Worm (Caenorhabditis elegans) whole organism, L3 larva: ENCODE measurements around the gene K02E7.10.
"Not testable (repeated sequence)": the region's sequence is repeated elsewhere in the genome, so short reads cannot be mapped to it uniquely, and the experiment has no call there.

Experiments
- R02D3.7 ChIP-seq: fragments of 150-350 bp; optimal IDR thresholded peaks from 2 replicates; lab custom pipeline; 2014; ENCODE audit warnings: missing biosample characterization, missing genetic modification characterization
- ZK546.5 ChIP-seq: sonication (generic microtip); optimal IDR thresholded peaks from 2 replicates; lab custom pipeline; 2017; ENCODE audit warnings: missing biosample characterization, missing genetic modification characterization
- aly-2 ChIP-seq: fragments of 150-350 bp; optimal IDR thresholded peaks from 2 replicates; lab custom pipeline; 2014; ENCODE audit warnings: missing biosample characterization, missing genetic modification characterization
- elt-2 ChIP-seq: sonication (generic microtip); optimal IDR thresholded peaks from 2 replicates; lab custom pipeline; 2016; ENCODE audit warnings: missing genetic modification reagents, mild to moderate bottlenecking, missing genetic modification characterization, missing compliant biosample characterization
- fkh-10 ChIP-seq: sonication (generic microtip); optimal IDR thresholded peaks from 2 replicates; lab custom pipeline; 2017; ENCODE audit warnings: missing biosample characterization, missing genetic modification reagents, missing genetic modification characterization
- fkh-2 ChIP-seq: fragments of 150-350 bp; optimal IDR thresholded peaks from 2 replicates; lab custom pipeline; 2014; ENCODE audit warnings: missing biosample characterization, missing genetic modification reagents, missing genetic modification characterization
- fos-1 ChIP-seq: fragments of 150-350 bp; optimal IDR thresholded peaks from 2 replicates; lab custom pipeline; 2014; ENCODE audit warnings: missing biosample characterization, missing genetic modification characterization
- jun-1 ChIP-seq: fragments of 150-350 bp; optimal IDR thresholded peaks from 2 replicates; lab custom pipeline; 2014; ENCODE audit warnings: missing biosample characterization, missing genetic modification reagents, missing genetic modification characterization
- lsy-12 ChIP-seq: sonication (generic microtip); optimal IDR thresholded peaks from 2 replicates; lab custom pipeline; 2016; ENCODE audit warnings: mild to moderate bottlenecking, missing genetic modification characterization, missing compliant biosample characterization
- mdl-1 ChIP-seq: fragments of 150-350 bp; optimal IDR thresholded peaks from 2 replicates; lab custom pipeline; 2014; ENCODE audit warnings: missing biosample characterization, missing genetic modification characterization
- nhr-11 ChIP-seq: fragments of 150-350 bp; optimal IDR thresholded peaks from 2 replicates; lab custom pipeline; 2014; ENCODE audit warnings: missing biosample characterization, missing genetic modification characterization
- nhr-28 ChIP-seq: fragments of 150-350 bp; optimal IDR thresholded peaks from 2 replicates; lab custom pipeline; 2014; ENCODE audit warnings: missing biosample characterization, missing genetic modification characterization
- nhr-43 ChIP-seq: sonication (generic microtip); optimal IDR thresholded peaks from 2 replicates; lab custom pipeline; 2016; ENCODE audit warnings: mild to moderate bottlenecking, missing genetic modification characterization, missing compliant biosample characterization; ENCODE audit not compliant: poor library complexity, severe bottlenecking
- nhr-76 ChIP-seq: fragments of 150-350 bp; sonication (generic microtip); optimal IDR thresholded peaks from 5 replicates; lab custom pipeline; 2014; ENCODE audit warnings: missing biosample characterization, missing genetic modification characterization
- nhr-77 ChIP-seq: fragments of 150-350 bp; optimal IDR thresholded peaks from 2 replicates; lab custom pipeline; 2014; ENCODE audit warnings: missing biosample characterization, missing genetic modification characterization
- pha-4 ChIP-seq: fragments of 150-350 bp; optimal IDR thresholded peaks from 2 replicates; lab custom pipeline; 2014; ENCODE audit warnings: missing biosample characterization, missing genetic modification reagents, missing genetic modification characterization

The K02E7.10 gene

DNA sequence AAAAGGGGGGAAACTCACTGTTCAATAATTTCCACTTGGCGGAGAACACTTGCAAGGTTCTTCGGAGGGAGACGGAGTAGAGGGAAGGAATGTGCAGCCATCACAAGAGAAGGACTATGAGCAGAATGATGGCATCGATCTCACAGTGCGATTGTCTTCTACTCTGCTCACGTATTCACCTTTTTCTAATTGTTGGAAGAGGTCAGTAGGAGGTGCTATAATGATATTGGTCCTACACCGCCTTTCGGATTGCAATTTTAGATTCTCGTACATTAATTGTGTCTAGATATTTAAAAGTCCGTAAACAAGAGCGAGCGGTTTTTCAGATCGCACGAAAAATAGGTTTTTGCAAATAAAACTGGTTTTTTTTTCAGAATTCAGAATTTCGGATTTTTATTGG is 26.3 kb downstream of the K02E7.10 start, which contains the start of gene fbxb-39:
fbxb-39 (minus strand) TSS at position 101 of the 400 bp plus-strand sequence.
- TF ChIP-seq nhr-11 (tag; lab: Kevin White, UChicago) (no peak), nhr-28 (tag; lab: Kevin White, UChicago) (no peak), elt-2 (tag; lab: Kevin White, UChicago) (no peak), R02D3.7 (tag; lab: Kevin White, UChicago) (no peak), fkh-10 (no peak)
- TF ChIP-seq, all 47 proteins: peak for 0

- TF ChIP-seq pha-4 (tag; lab: Kevin White, UChicago) (peak; percentile 24), elt-2 (tag; lab: Kevin White, UChicago) (peak; percentile 71), nhr-76 (no peak)
Observed at ce11 chrII:1028602-1029001, 38.2 kb downstream of the K02E7.10 start, which contains the start of gene math-34. Gene math-34, plus strand, starts transcription at chrII:1028972.

- TF ChIP-seq ZK546.5 (tag; lab: Kevin White, UChicago) (no peak), lsy-12 (tag; lab: Kevin White, UChicago) (no peak), fkh-10 (no peak), fkh-2 (tag; lab: Kevin White, UChicago) (no peak), aly-2 (tag; lab: Kevin White, UChicago) (no peak), jun-1 (no peak), nhr-43 (tag; lab: Kevin White, UChicago) (no peak), pha-4 (tag; lab: Kevin White, UChicago) (no peak), elt-2 (tag; lab: Kevin White, UChicago) (no peak), fos-1 (tag; lab: Kevin White, UChicago) (no peak)
Observed at ce11 chrII:1026670-1027069, 40.1 kb downstream of the K02E7.10 start, which contains the start of gene M01D1.12. Gene M01D1.12, plus strand, starts transcription at chrII:1026970.

DNA sequence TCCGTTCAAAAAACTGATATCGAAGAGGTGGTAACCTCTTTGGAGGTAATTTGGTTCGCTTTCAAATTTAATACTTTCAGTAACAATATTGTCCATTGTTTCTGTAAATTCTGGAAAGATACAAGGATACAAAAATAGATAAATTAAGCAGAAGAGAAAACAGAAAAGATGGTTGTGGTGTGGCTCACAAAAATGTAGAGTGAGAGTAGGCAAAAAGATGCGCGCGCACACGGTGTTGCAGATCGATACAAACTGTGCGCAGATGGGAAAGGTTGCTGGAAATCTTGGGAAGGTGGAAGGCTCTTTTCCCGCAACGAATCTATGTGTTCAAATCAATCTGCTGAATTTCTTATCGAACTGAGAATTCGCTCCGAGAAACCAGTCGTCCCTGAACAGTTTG is 42.1 kb downstream of the K02E7.10 start, which contains the start of gene btb-11:
btb-11 (minus strand) TSS at position 101 of the 400 bp plus-strand sequence.
- not testable (repeated sequence) for TF ChIP-seq fkh-10; nhr-77; mdl-1 (tag; lab: Kevin White, UChicago)
